Fruit fly (Drosophila melanogaster) whole organism, embryonic: ENCODE measurements around the gene CG17572.

Experiments used
- B-H2 ChIP-seq: fragments of 200-800 bp; sonication (Bioruptor generic); optimal IDR thresholded peaks from 2 replicates; lab custom pipeline; 2018; ENCODE audit warnings: missing biosample characterization, mild to moderate bottlenecking, missing genetic modification characterization
- Blimp-1 ChIP-seq: fragments of 200-800 bp; sonication (Bioruptor generic); optimal IDR thresholded peaks from 3 replicates; lab custom pipeline; 2018; ENCODE audit warnings: missing biosample characterization, missing genetic modification characterization, mild to moderate bottlenecking, moderate library complexity, missing genetic modification reagents
- CG10267 ChIP-seq: fragments of 200-800 bp; sonication (Bioruptor generic); optimal IDR thresholded peaks from 2 replicates; lab custom pipeline; 2018; ENCODE audit warnings: missing biosample characterization, mild to moderate bottlenecking, missing genetic modification characterization, moderate library complexity
- CG10321 ChIP-seq: fragments of 200-800 bp; sonication (Bioruptor generic); IDR thresholded peaks from 2 replicates; pipeline ENCODE4 v1.3.6; 2022; ENCODE audit warnings: missing biosample characterization, missing genetic modification characterization
- CG10565 ChIP-seq: fragments of 200-800 bp; sonication (Bioruptor generic); optimal IDR thresholded peaks from 3 replicates; lab custom pipeline; 2016; ENCODE audit warnings: missing biosample characterization, mild to moderate bottlenecking, missing genetic modification characterization
- CG11560 ChIP-seq: fragments of 200-800 bp; sonication (Bioruptor generic); IDR thresholded peaks from 3 replicates; pipeline ENCODE4 v1.3.6; 2022; ENCODE audit warnings: missing biosample characterization, missing genetic modification characterization
- CG12391 ChIP-seq: fragments of 200-800 bp; sonication (Bioruptor generic); optimal IDR thresholded peaks from 3 replicates; lab custom pipeline; 2018; ENCODE audit warnings: missing biosample characterization, mild to moderate bottlenecking, missing genetic modification characterization, moderate library complexity
- CG13296 ChIP-seq: fragments of 200-800 bp; sonication (Bioruptor generic); optimal IDR thresholded peaks from 3 replicates; lab custom pipeline; 2018; ENCODE audit warnings: missing biosample characterization, mild to moderate bottlenecking, missing genetic modification characterization
- CG14860 ChIP-seq: fragments of 200-800 bp; sonication (Bioruptor generic); IDR thresholded peaks from 3 replicates; pipeline ENCODE4 v1.3.6; 2022; ENCODE audit warnings: missing biosample characterization, missing genetic modification characterization; ENCODE audit not compliant: partially characterized antibody
- CG15479 ChIP-seq: fragments of 200-800 bp; sonication (Bioruptor generic); optimal IDR thresholded peaks from 3 replicates; lab custom pipeline; 2019; ENCODE audit warnings: missing biosample characterization, mild to moderate bottlenecking, missing genetic modification characterization, moderate library complexity
- CG18599 ChIP-seq: fragments of 200-800 bp; sonication (Bioruptor generic); optimal IDR thresholded peaks from 3 replicates; lab custom pipeline; 2017; ENCODE audit warnings: missing biosample characterization, missing genetic modification characterization, mild to moderate bottlenecking, moderate library complexity, missing genetic modification reagents
- CG2129 ChIP-seq: fragments of 200-800 bp; sonication (Bioruptor generic); IDR thresholded peaks from 2 replicates; pipeline ENCODE4 v1.3.6; 2022; ENCODE audit warnings: missing biosample characterization, missing genetic modification characterization; ENCODE audit not compliant: partially characterized antibody
- CG32767 ChIP-seq: fragments of 200-800 bp; sonication (Bioruptor generic); IDR thresholded peaks from 2 replicates; pipeline ENCODE4 v1.3.6; 2022; ENCODE audit warnings: missing biosample characterization, missing genetic modification characterization
- CG4617 ChIP-seq: fragments of 200-800 bp; sonication (Bioruptor generic); optimal IDR thresholded peaks from 3 replicates; lab custom pipeline; 2016; ENCODE audit warnings: missing biosample characterization, missing genetic modification characterization, borderline replicate concordance
- CG4820 ChIP-seq: fragments of 200-800 bp; sonication (Bioruptor generic); optimal IDR thresholded peaks from 3 replicates; lab custom pipeline; 2016; ENCODE audit warnings: missing biosample characterization, missing genetic modification characterization
- CG5953 ChIP-seq: fragments of 200-800 bp; sonication (Bioruptor generic); IDR thresholded peaks from 2 replicates; pipeline ENCODE4 v1.3.6; 2022; ENCODE audit warnings: missing biosample characterization, missing genetic modification characterization
- CG6175 ChIP-seq: fragments of 200-800 bp; sonication (Bioruptor generic); IDR thresholded peaks from 3 replicates; pipeline ENCODE4 v1.3.6; 2022; ENCODE audit warnings: missing biosample characterization, missing genetic modification characterization
- CG7271 ChIP-seq: fragments of 200-800 bp; sonication (Bioruptor generic); optimal IDR thresholded peaks from 2 replicates; lab custom pipeline; 2018; ENCODE audit warnings: missing biosample characterization, mild to moderate bottlenecking, missing genetic modification characterization, moderate library complexity
- CG7786 ChIP-seq: fragments of 200-800 bp; sonication (Bioruptor generic); optimal IDR thresholded peaks from 2 replicates; lab custom pipeline; 2016; ENCODE audit warnings: missing biosample characterization, missing genetic modification characterization
- CG8281 ChIP-seq: fragments of 200-800 bp; sonication (Bioruptor generic); optimal IDR thresholded peaks from 2 replicates; lab custom pipeline; 2018; ENCODE audit warnings: missing biosample characterization, mild to moderate bottlenecking, missing genetic modification characterization, moderate library complexity
- CG8290 ChIP-seq, 3 experiments: fragments of 200-800 bp; sonication (Bioruptor generic); optimal IDR thresholded peaks; 2 replicates each; lab custom pipeline; 2016 to 2019; ENCODE audit warnings: missing biosample characterization in 3 of 3, missing genetic modification characterization in 3 of 3, mild to moderate bottlenecking in 2 of 3, moderate library complexity in 1 of 3
- Doc2 ChIP-seq: fragments of 200-800 bp; sonication (Bioruptor generic); IDR thresholded peaks from 2 replicates; pipeline ENCODE4 v1.3.6; 2022; ENCODE audit warnings: missing biosample characterization, missing genetic modification characterization
- E2f1 ChIP-seq: fragments of 200-800 bp; sonication (Bioruptor generic); IDR thresholded peaks from 2 replicates; pipeline ENCODE4 v1.3.6; 2022; ENCODE audit warnings: missing biosample characterization, missing genetic modification characterization
- Fer3 ChIP-seq: fragments of 200-800 bp; sonication (Bioruptor generic); optimal IDR thresholded peaks from 2 replicates; lab custom pipeline; 2018; ENCODE audit warnings: missing biosample characterization, mild to moderate bottlenecking, missing genetic modification characterization, moderate library complexity
- HLH3B ChIP-seq: fragments of 200-800 bp; sonication (Bioruptor generic); IDR thresholded peaks from 2 replicates; pipeline ENCODE4 v1.3.6; 2022; ENCODE audit warnings: missing biosample characterization, missing genetic modification characterization
- Hey ChIP-seq: fragments of 200-800 bp; sonication (Bioruptor generic); optimal IDR thresholded peaks from 3 replicates; lab custom pipeline; 2018; ENCODE audit warnings: missing biosample characterization, mild to moderate bottlenecking, missing genetic modification characterization
- HmgD ChIP-seq: fragments of 200-800 bp; sonication (Bioruptor generic); optimal IDR thresholded peaks from 3 replicates; lab custom pipeline; 2016; ENCODE audit warnings: missing biosample characterization, missing genetic modification characterization
- Kr ChIP-seq: fragments of 200-800 bp; sonication (Bioruptor generic); optimal IDR thresholded peaks from 2 replicates; lab custom pipeline; 2017; ENCODE audit warnings: missing biosample characterization, mild to moderate bottlenecking, missing genetic modification characterization
- NFAT ChIP-seq: fragments of 200-800 bp; sonication (Bioruptor generic); IDR thresholded peaks from 2 replicates; pipeline ENCODE4 v1.3.6; 2022; ENCODE audit warnings: missing biosample characterization, missing genetic modification characterization
- NK7.1 ChIP-seq: fragments of 200-800 bp; sonication (Bioruptor generic); optimal IDR thresholded peaks from 3 replicates; lab custom pipeline; 2016; ENCODE audit warnings: missing biosample characterization, missing genetic modification characterization
- Rfx ChIP-seq: fragments of 200-800 bp; sonication (Bioruptor generic); IDR thresholded peaks from 2 replicates; pipeline ENCODE4 v1.3.6; 2022; ENCODE audit warnings: missing biosample characterization, missing genetic modification characterization
- Rx ChIP-seq: fragments of 200-800 bp; sonication (Bioruptor generic); IDR thresholded peaks from 2 replicates; pipeline ENCODE4 v1.3.6; 2022; ENCODE audit warnings: missing biosample characterization, missing genetic modification characterization
- Taf1 ChIP-seq: fragments of 200-800 bp; sonication (Bioruptor generic); IDR thresholded peaks from 2 replicates; pipeline ENCODE4 v1.3.6; 2022; ENCODE audit warnings: missing biosample characterization, missing genetic modification characterization
- Tbp ChIP-seq: fragments of >200 bp; optimal IDR thresholded peaks from 2 replicates; lab custom pipeline; 2018; ENCODE audit warnings: missing biosample characterization, missing genetic modification characterization
- ab ChIP-seq: fragments of 200-800 bp; sonication (Bioruptor generic); optimal IDR thresholded peaks from 2 replicates; lab custom pipeline; 2016; ENCODE audit warnings: missing biosample characterization, missing genetic modification characterization
- cas ChIP-seq: fragments of 200-800 bp; sonication (Bioruptor generic); IDR thresholded peaks from 2 replicates; pipeline ENCODE4 v1.3.6; 2022; ENCODE audit warnings: missing biosample characterization, missing genetic modification characterization
- cato ChIP-seq: fragments of 200-800 bp; sonication (Bioruptor generic); optimal IDR thresholded peaks from 2 replicates; lab custom pipeline; 2016; ENCODE audit warnings: missing biosample characterization, missing genetic modification characterization, borderline replicate concordance
- caup ChIP-seq: fragments of 200-800 bp; sonication (Bioruptor generic); optimal IDR thresholded peaks from 3 replicates; lab custom pipeline; 2017; ENCODE audit warnings: missing biosample characterization, mild to moderate bottlenecking, missing genetic modification characterization, moderate library complexity; ENCODE audit not compliant: severe bottlenecking
- dati ChIP-seq: fragments of 200-800 bp; sonication (Bioruptor generic); IDR thresholded peaks from 2 replicates; pipeline ENCODE4 v1.3.6; 2022; ENCODE audit warnings: missing biosample characterization, missing genetic modification characterization
- dmrt11E ChIP-seq: fragments of 200-800 bp; sonication (Bioruptor generic); optimal IDR thresholded peaks from 3 replicates; lab custom pipeline; 2018; ENCODE audit warnings: missing biosample characterization, mild to moderate bottlenecking, missing genetic modification characterization, moderate library complexity
- eve ChIP-seq, 2 experiments: fragments of >200 bp; optimal IDR thresholded peaks; 2 replicates each; lab custom pipeline; 2017; ENCODE audit warnings: missing biosample characterization in 2 of 2, missing genetic modification characterization in 2 of 2
- fd64A ChIP-seq: fragments of 200-800 bp; sonication (Bioruptor generic); optimal IDR thresholded peaks from 3 replicates; lab custom pipeline; 2018; ENCODE audit warnings: missing biosample characterization, mild to moderate bottlenecking, missing genetic modification characterization
- gcm2 ChIP-seq: fragments of 200-800 bp; sonication (Bioruptor generic); optimal IDR thresholded peaks from 2 replicates; lab custom pipeline; 2016; ENCODE audit warnings: missing biosample characterization, missing genetic modification characterization
- kay ChIP-seq: fragments of 200-800 bp; sonication (Bioruptor generic); optimal IDR thresholded peaks from 2 replicates; lab custom pipeline; 2016; ENCODE audit warnings: missing biosample characterization, missing genetic modification characterization
- mam ChIP-seq: fragments of 200-800 bp; sonication (Bioruptor generic); optimal IDR thresholded peaks from 3 replicates; lab custom pipeline; 2016; ENCODE audit warnings: missing biosample characterization, missing genetic modification characterization
- pb ChIP-seq: fragments of 200-800 bp; sonication (Bioruptor generic); optimal IDR thresholded peaks from 3 replicates; lab custom pipeline; 2016; ENCODE audit warnings: missing biosample characterization, missing genetic modification characterization
- schlank ChIP-seq: fragments of 200-800 bp; sonication (Bioruptor generic); optimal IDR thresholded peaks from 2 replicates; lab custom pipeline; 2018; ENCODE audit warnings: missing biosample characterization, mild to moderate bottlenecking, missing genetic modification characterization
- sima ChIP-seq: fragments of 200-800 bp; sonication (Bioruptor generic); optimal IDR thresholded peaks from 2 replicates; lab custom pipeline; 2016; ENCODE audit warnings: missing biosample characterization, missing genetic modification characterization
- vfl ChIP-seq: fragments of 200-800 bp; sonication (Bioruptor generic); optimal IDR thresholded peaks from 2 replicates; lab custom pipeline; 2016; ENCODE audit warnings: missing biosample characterization, missing genetic modification characterization
- wek ChIP-seq: fragments of 200-800 bp; sonication (Bioruptor generic); optimal IDR thresholded peaks from 3 replicates; lab custom pipeline; 2018; ENCODE audit warnings: missing biosample characterization, mild to moderate bottlenecking, missing genetic modification characterization, moderate library complexity

CG17572 gene

DNA sequence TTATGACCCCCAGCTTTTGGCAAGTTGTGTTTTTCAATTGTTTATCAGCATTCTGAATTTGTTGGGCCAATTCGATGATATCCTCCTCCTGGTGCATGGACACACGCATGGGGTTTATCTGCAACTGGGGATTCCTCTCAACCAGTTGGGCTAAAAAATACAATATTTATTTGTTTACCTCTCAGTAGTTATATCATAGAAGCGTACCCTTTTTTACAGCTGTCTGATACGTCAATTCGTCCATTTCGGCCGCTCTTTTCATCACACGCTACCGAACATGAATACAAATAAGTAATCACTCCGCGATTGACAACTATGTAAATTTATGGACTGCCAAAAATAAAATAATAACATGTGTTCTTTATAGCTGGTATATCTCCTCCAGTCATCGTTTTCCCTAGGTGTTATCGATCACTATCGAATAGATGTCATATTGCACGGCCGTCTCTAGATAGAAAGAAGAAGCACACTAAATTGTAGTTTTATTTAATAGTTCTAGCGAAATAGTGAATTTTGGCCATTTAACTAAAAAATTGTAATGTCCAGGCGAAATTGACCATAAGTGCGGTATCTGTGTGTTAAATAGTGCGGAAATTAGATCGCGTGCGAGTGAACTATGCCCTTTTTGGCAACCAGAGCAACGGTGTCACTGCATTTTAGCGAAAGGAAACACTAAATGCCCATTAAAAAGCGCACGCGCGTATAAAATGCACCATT lies 39.6 kb downstream of the CG17572 start, which contains the start of the genes mib2 and CG31800 (continued):
- TF ChIP-seq Taf1 (GFP tag; lab: Robert Waterston, UW) (no peak), Rfx (GFP tag; lab: Robert Waterston, UW) (no peak), dati (GFP tag; lab: Robert Waterston, UW) (no peak), Fer3 (tag; lab: Kevin White, UChicago) (no peak), HmgD (GFP tag; lab: Kevin White, UChicago) (no peak), Tbp (no peak), mam (GFP tag; lab: Kevin White, UChicago) (no peak), CG18599 (no peak), CG11560 (tag; lab: Robert Waterston, UW) (no peak), cas (GFP tag; lab: Robert Waterston, UW) (no peak), ab (GFP tag; lab: Kevin White, UChicago) (no peak), kay (GFP tag; lab: Kevin White, UChicago) (no peak), NK7.1 (no peak), CG10565 (no peak), CG32767 (GFP tag; lab: Robert Waterston, UW) (no peak), CG6175 (GFP tag; lab: Robert Waterston, UW) (no peak), CG8290 (GFP tag; optimal IDR thresholded peaks at IDR 0.05; lab: Kevin White, UChicago) (peak; percentile 29), CG8290 (tag; optimal IDR thresholded peaks at IDR 0.05; lab: Kevin White, UChicago) (peak in 1 of 2 experiments; percentile 49), dmrt11E (tag; lab: Kevin White, UChicago) (no peak), CG4617 (GFP tag; lab: Kevin White, UChicago) (peak; percentile 90), CG13296 (GFP tag; lab: Kevin White, UChicago) (no peak), wek (no peak), sima (GFP tag; lab: Kevin White, UChicago) (no peak), CG7271 (tag; lab: Kevin White, UChicago) (no peak), Doc2 (no peak), Kr (no peak), CG15479 (GFP tag; lab: Kevin White, UChicago) (no peak), fd64A (no peak), schlank (tag; lab: Kevin White, UChicago) (no peak), vfl (GFP tag; lab: Kevin White, UChicago) (no peak), CG7786 (GFP tag; lab: Kevin White, UChicago) (no peak), CG4820 (no peak), pb (GFP tag; lab: Kevin White, UChicago) (no peak), CG14860 (GFP tag; lab: Robert Waterston, UW) (peak; percentile 76), NFAT (GFP tag; lab: Robert Waterston, UW) (no peak), CG2129 (peak; percentile 74), CG8281 (tag; lab: Kevin White, UChicago) (no peak), cato (no peak), E2f1 (GFP tag; lab: Robert Waterston, UW) (no peak), CG12391 (tag; lab: Kevin White, UChicago) (no peak), Hey (no peak), CG10267 (tag; lab: Kevin White, UChicago) (peak; percentile 16), CG5953 (GFP tag; lab: Robert Waterston, UW) (no peak), Rx (no peak), Blimp-1 (GFP tag; lab: Kevin White, UChicago) (no peak), eve (GFP tag; optimal IDR thresholded peaks at IDR 0.05; lab: Kevin White, UChicago) (no peak), HLH3B (GFP tag; lab: Robert Waterston, UW) (no peak), gcm2 (GFP tag; lab: Kevin White, UChicago) (no peak), caup (no peak), B-H2 (no peak), CG10321 (no peak)
